Worm (Caenorhabditis elegans) whole organism, L3 larva: ENCODE measurements around the gene K06A9.1.

ENCODE experiments used
- R02D3.7 ChIP-seq: fragments of 150-350 bp; optimal IDR thresholded peaks from 2 replicates; lab custom pipeline; 2014; ENCODE audit warnings: missing biosample characterization, missing genetic modification characterization
- ZK546.5 ChIP-seq: sonication (generic microtip); optimal IDR thresholded peaks from 2 replicates; lab custom pipeline; 2017; ENCODE audit warnings: missing biosample characterization, missing genetic modification characterization
- aly-2 ChIP-seq: fragments of 150-350 bp; optimal IDR thresholded peaks from 2 replicates; lab custom pipeline; 2014; ENCODE audit warnings: missing biosample characterization, missing genetic modification characterization
- ceh-16 ChIP-seq: sonication (generic microtip); optimal IDR thresholded peaks from 2 replicates; lab custom pipeline; 2017; ENCODE audit warnings: missing biosample characterization, missing genetic modification characterization
- ceh-28 ChIP-seq: fragments of 150-350 bp; optimal IDR thresholded peaks from 2 replicates; lab custom pipeline; 2014; ENCODE audit warnings: missing biosample characterization, missing genetic modification reagents, missing genetic modification characterization
- ceh-9 ChIP-seq: sonication (generic microtip); optimal IDR thresholded peaks from 2 replicates; lab custom pipeline; 2018; ENCODE audit warnings: missing biosample characterization, missing genetic modification characterization
- daf-12 ChIP-seq: fragments of 150-350 bp; optimal IDR thresholded peaks from 2 replicates; lab custom pipeline; 2014; ENCODE audit warnings: missing biosample characterization, missing genetic modification reagents, missing genetic modification characterization
- egl-27 ChIP-seq: sonication (generic microtip); optimal IDR thresholded peaks from 4 replicates; lab custom pipeline; 2017; ENCODE audit warnings: missing biosample characterization, missing genetic modification reagents, missing genetic modification characterization
- egl-5 ChIP-seq: fragments of 150-350 bp; optimal IDR thresholded peaks from 2 replicates; lab custom pipeline; 2017; ENCODE audit warnings: missing biosample characterization, missing genetic modification reagents, missing genetic modification characterization, inconsistent platforms
- elt-1 ChIP-seq: fragments of 150-350 bp; optimal IDR thresholded peaks from 2 replicates; lab custom pipeline; 2014; ENCODE audit warnings: missing biosample characterization, missing genetic modification characterization
- elt-2 ChIP-seq: sonication (generic microtip); optimal IDR thresholded peaks from 2 replicates; lab custom pipeline; 2016; ENCODE audit warnings: missing genetic modification reagents, mild to moderate bottlenecking, missing genetic modification characterization, missing compliant biosample characterization
- elt-3 ChIP-seq, 3 experiments: fragments of 150-350 bp in 1 of 3; sonication (generic microtip) in 2 of 3; optimal IDR thresholded peaks; 2 replicates in 2 of 3; 4 replicates in 1 of 3; lab custom pipeline; 2014 to 2017; ENCODE audit warnings: missing biosample characterization in 3 of 3, missing genetic modification characterization in 3 of 3
- eor-1 ChIP-seq, 2 experiments: fragments of 150-350 bp; optimal IDR thresholded peaks; 2 replicates each; lab custom pipeline; 2014 to 2018; ENCODE audit warnings: missing biosample characterization in 2 of 2, missing genetic modification characterization in 2 of 2
- fkh-2 ChIP-seq: fragments of 150-350 bp; optimal IDR thresholded peaks from 2 replicates; lab custom pipeline; 2014; ENCODE audit warnings: missing biosample characterization, missing genetic modification reagents, missing genetic modification characterization
- fos-1 ChIP-seq: fragments of 150-350 bp; optimal IDR thresholded peaks from 2 replicates; lab custom pipeline; 2014; ENCODE audit warnings: missing biosample characterization, missing genetic modification characterization
- hmg-11 ChIP-seq: sonication (generic microtip); optimal IDR thresholded peaks from 2 replicates; lab custom pipeline; 2016; ENCODE audit warnings: missing genetic modification characterization, missing compliant biosample characterization
- jun-1 ChIP-seq: fragments of 150-350 bp; optimal IDR thresholded peaks from 2 replicates; lab custom pipeline; 2014; ENCODE audit warnings: missing biosample characterization, missing genetic modification reagents, missing genetic modification characterization
- lin-15B ChIP-seq: fragments of 150-350 bp; optimal IDR thresholded peaks from 2 replicates; lab custom pipeline; 2014; ENCODE audit warnings: missing biosample characterization, missing genetic modification characterization
- lin-39 ChIP-seq: fragments of 150-350 bp; optimal IDR thresholded peaks from 2 replicates; lab custom pipeline; 2018; ENCODE audit warnings: missing biosample characterization, missing genetic modification reagents, missing genetic modification characterization
- lsy-12 ChIP-seq: sonication (generic microtip); optimal IDR thresholded peaks from 2 replicates; lab custom pipeline; 2016; ENCODE audit warnings: mild to moderate bottlenecking, missing genetic modification characterization, missing compliant biosample characterization
- mdl-1 ChIP-seq: fragments of 150-350 bp; optimal IDR thresholded peaks from 2 replicates; lab custom pipeline; 2014; ENCODE audit warnings: missing biosample characterization, missing genetic modification characterization
- mml-1 ChIP-seq: fragments of 150-350 bp; sonication (generic microtip); optimal IDR thresholded peaks from 3 replicates; lab custom pipeline; 2014; ENCODE audit warnings: missing biosample characterization, missing genetic modification characterization
- nfya-1 ChIP-seq: sonication (generic microtip); optimal IDR thresholded peaks from 2 replicates; lab custom pipeline; 2017; ENCODE audit warnings: missing genetic modification characterization, mild to moderate bottlenecking, missing compliant biosample characterization, antibody characterized with exemption, moderate library complexity; ENCODE audit not compliant: insufficient read depth
- nhr-11 ChIP-seq: fragments of 150-350 bp; optimal IDR thresholded peaks from 2 replicates; lab custom pipeline; 2014; ENCODE audit warnings: missing biosample characterization, missing genetic modification characterization
- nhr-12 ChIP-seq: fragments of 150-350 bp; optimal IDR thresholded peaks from 2 replicates; lab custom pipeline; 2014; ENCODE audit warnings: missing biosample characterization, missing genetic modification characterization
- nhr-23 ChIP-seq: fragments of 150-350 bp; optimal IDR thresholded peaks from 2 replicates; lab custom pipeline; 2014; ENCODE audit warnings: missing biosample characterization, missing genetic modification reagents, missing genetic modification characterization
- nhr-237 ChIP-seq: fragments of 150-350 bp; optimal IDR thresholded peaks from 2 replicates; lab custom pipeline; 2014; ENCODE audit warnings: missing biosample characterization, missing genetic modification characterization
- nhr-25 ChIP-seq: sonication (generic microtip); optimal IDR thresholded peaks from 2 replicates; lab custom pipeline; 2017; ENCODE audit warnings: missing biosample characterization, missing genetic modification characterization
- nhr-28 ChIP-seq: fragments of 150-350 bp; optimal IDR thresholded peaks from 2 replicates; lab custom pipeline; 2014; ENCODE audit warnings: missing biosample characterization, missing genetic modification characterization
- nhr-43 ChIP-seq: sonication (generic microtip); optimal IDR thresholded peaks from 2 replicates; lab custom pipeline; 2016; ENCODE audit warnings: mild to moderate bottlenecking, missing genetic modification characterization, missing compliant biosample characterization; ENCODE audit not compliant: poor library complexity, severe bottlenecking
- nhr-67 ChIP-seq: fragments of 150-350 bp; optimal IDR thresholded peaks from 2 replicates; lab custom pipeline; 2014; ENCODE audit warnings: missing biosample characterization, missing genetic modification characterization
- nhr-76 ChIP-seq: fragments of 150-350 bp; sonication (generic microtip); optimal IDR thresholded peaks from 5 replicates; lab custom pipeline; 2014; ENCODE audit warnings: missing biosample characterization, missing genetic modification characterization
- nhr-77 ChIP-seq: fragments of 150-350 bp; optimal IDR thresholded peaks from 2 replicates; lab custom pipeline; 2014; ENCODE audit warnings: missing biosample characterization, missing genetic modification characterization
- pha-4 ChIP-seq: fragments of 150-350 bp; optimal IDR thresholded peaks from 2 replicates; lab custom pipeline; 2014; ENCODE audit warnings: missing biosample characterization, missing genetic modification reagents, missing genetic modification characterization
- pqm-1 ChIP-seq: fragments of 150-350 bp; optimal IDR thresholded peaks from 2 replicates; lab custom pipeline; 2017; ENCODE audit warnings: missing biosample characterization, missing genetic modification characterization, inconsistent platforms
- sea-2 ChIP-seq: fragments of 150-350 bp; sonication (generic microtip); optimal IDR thresholded peaks from 4 replicates; lab custom pipeline; 2014; ENCODE audit warnings: missing biosample characterization, missing genetic modification reagents, missing genetic modification characterization
- snpc-4 ChIP-seq: fragments of 150-350 bp; optimal IDR thresholded peaks from 2 replicates; lab custom pipeline; 2014; ENCODE audit warnings: missing biosample characterization, missing genetic modification characterization
- tbx-2 ChIP-seq: sonication (generic microtip); optimal IDR thresholded peaks from 2 replicates; lab custom pipeline; 2016; ENCODE audit warnings: mild to moderate bottlenecking, missing genetic modification characterization, missing compliant biosample characterization
- unc-39 ChIP-seq: sonication (generic microtip); optimal IDR thresholded peaks from 4 replicates; lab custom pipeline; 2017; ENCODE audit warnings: missing biosample characterization, missing genetic modification characterization
- unc-62 ChIP-seq: fragments of 150-350 bp; sonication (generic microtip); optimal IDR thresholded peaks from 4 replicates; lab custom pipeline; 2014; ENCODE audit warnings: missing biosample characterization, missing genetic modification reagents, missing genetic modification characterization
- ztf-11 ChIP-seq: fragments of 150-350 bp; optimal IDR thresholded peaks from 2 replicates; lab custom pipeline; 2014; ENCODE audit warnings: missing biosample characterization, missing genetic modification characterization

K06A9.1 gene

DNA sequence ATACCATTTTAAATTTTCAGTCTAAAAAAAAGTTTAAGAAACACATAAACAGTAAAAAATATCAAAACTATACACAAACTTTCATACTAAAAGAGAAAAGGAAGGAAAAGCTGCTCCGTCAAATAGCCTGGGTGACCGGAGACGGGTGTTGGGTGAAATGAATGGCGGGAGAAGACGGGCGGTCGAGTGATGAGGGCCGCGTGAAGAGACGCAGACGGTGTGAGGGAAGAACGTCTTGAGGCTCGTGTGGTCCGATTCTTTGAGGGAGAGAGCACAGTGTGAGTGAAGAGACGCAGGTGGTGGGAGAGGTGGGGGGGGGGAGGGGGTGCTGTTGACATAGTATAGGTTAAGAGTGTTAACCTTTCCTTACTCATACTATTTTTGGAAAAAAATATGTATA lies 18.3 kb upstream of the K06A9.1 start:
- TF ChIP-seq daf-12 (tag; lab: Kevin White, UChicago) (no peak), elt-1 (tag; lab: Kevin White, UChicago) (no peak), nhr-25 (tag; lab: Kevin White, UChicago) (no peak), ZK546.5 (tag; lab: Kevin White, UChicago) (no peak), sea-2 (GFP tag; lab: Kevin White, UChicago) (no peak), egl-27 (tag; lab: Kevin White, UChicago) (no peak), nhr-28 (no peak), ceh-28 (tag; lab: Kevin White, UChicago) (no peak), aly-2 (tag; lab: Kevin White, UChicago) (no peak), mdl-1 (tag; lab: Kevin White, UChicago) (no peak), pqm-1 (tag; lab: Kevin White, UChicago) (no peak), nhr-237 (tag; lab: Kevin White, UChicago) (no peak), nfya-1 (tag; lab: Kevin White, UChicago) (peak; percentile 55), fos-1 (tag; lab: Kevin White, UChicago) (no peak), hmg-11 (tag; lab: Kevin White, UChicago) (peak; percentile 53), elt-2 (no peak), snpc-4 (tag; lab: Kevin White, UChicago) (no peak), pha-4 (tag; lab: Kevin White, UChicago) (peak; percentile 27), lin-15B (tag; lab: Kevin White, UChicago) (no peak), fkh-2 (tag; lab: Kevin White, UChicago) (no peak), unc-39 (tag; lab: Kevin White, UChicago) (no peak), ceh-9 (no peak), nhr-76 (tag; lab: Kevin White, UChicago) (no peak), nhr-23 (tag; lab: Kevin White, UChicago) (no peak), elt-3 (tag; optimal IDR thresholded peaks at IDR 0.05; lab: Kevin White, UChicago) (no peak), mml-1 (tag; lab: Kevin White, UChicago) (no peak), lin-39 (tag; lab: Kevin White, UChicago) (peak; percentile 24), R02D3.7 (tag; lab: Kevin White, UChicago) (no peak), nhr-43 (tag; lab: Kevin White, UChicago) (no peak), jun-1 (no peak), eor-1 (tag; optimal IDR thresholded peaks at IDR 0.05; lab: Kevin White, UChicago) (no peak)

DNA sequence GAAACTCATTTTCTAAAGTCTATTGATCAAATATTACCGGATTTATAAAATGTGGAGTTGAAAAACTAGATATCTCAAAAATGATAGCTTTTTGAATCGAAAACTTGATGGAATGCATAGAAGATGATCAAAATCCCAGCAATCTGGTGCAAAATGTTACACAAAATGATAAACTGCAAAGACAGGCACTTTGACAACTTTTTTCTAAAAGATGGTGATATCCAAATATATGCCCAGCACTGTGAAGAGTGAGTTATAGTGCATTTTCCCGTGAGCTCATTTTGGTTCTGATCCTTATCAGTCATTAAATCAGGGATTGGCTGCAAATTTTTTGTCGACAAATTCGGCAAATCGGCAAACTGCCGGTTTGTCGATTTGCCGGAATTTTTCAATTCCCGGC lies 12.0 kb upstream of the K06A9.1 start, which contains the start of gene K06A9.3:
TSS of gene K06A9.3 (minus strand) at position 101 of the 400 bp plus-strand sequence.
- no peak for TF ChIP-seq egl-27 (tag; lab: Kevin White, UChicago)
- TF ChIP-seq egl-5 (tag; lab: Kevin White, UChicago): no peak
- no peak for TF ChIP-seq mml-1 (tag; lab: Kevin White, UChicago)
- no peak for TF ChIP-seq nhr-11
- TF ChIP-seq ceh-16 (tag; lab: Kevin White, UChicago): no peak
- no peak for TF ChIP-seq lin-39 (tag; lab: Kevin White, UChicago)
- TF ChIP-seq ceh-9: no peak
- no peak for TF ChIP-seq nhr-76 (tag; lab: Kevin White, UChicago)
- TF ChIP-seq fos-1 (tag; lab: Kevin White, UChicago): no peak
- TF ChIP-seq unc-62 (GFP tag; lab: Kevin White, UChicago): no peak
- no peak for TF ChIP-seq nhr-12 (tag; lab: Kevin White, UChicago)
- TF ChIP-seq sea-2 (GFP tag; lab: Kevin White, UChicago): no peak
- no peak for TF ChIP-seq elt-1 (tag; lab: Kevin White, UChicago)
- no peak for TF ChIP-seq nhr-25 (tag; lab: Kevin White, UChicago)
- TF ChIP-seq ZK546.5 (tag; lab: Kevin White, UChicago): no peak
- TF ChIP-seq nhr-237 (tag; lab: Kevin White, UChicago): no peak
- no peak for TF ChIP-seq nhr-23 (tag; lab: Kevin White, UChicago)
- no peak for TF ChIP-seq lsy-12 (tag; lab: Kevin White, UChicago)
- no peak for TF ChIP-seq tbx-2

DNA sequence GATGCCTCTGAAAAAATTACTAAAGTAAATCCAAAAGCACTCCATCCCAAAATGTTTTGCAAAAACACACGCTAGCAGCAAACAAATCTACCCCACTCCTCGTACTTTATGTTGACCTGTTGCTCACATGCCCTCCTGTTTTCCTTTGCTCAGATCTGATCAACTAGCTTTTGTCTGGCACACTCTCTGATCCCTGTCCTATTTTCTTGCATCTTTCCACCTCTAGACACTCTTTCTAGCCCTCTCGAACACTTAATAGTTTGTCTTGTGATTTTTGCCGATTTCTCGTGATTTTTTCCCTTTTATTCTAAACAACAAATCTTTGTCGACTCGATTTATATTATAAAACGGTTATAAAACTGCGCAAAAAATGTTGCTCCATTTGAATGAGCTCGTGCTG lies 11.2 kb upstream of the K06A9.1 start, which contains the start of gene K06A9.2:
TSS of gene K06A9.2 (plus strand) at position 229 of the 400 bp plus-strand sequence.
- no peak for TF ChIP-seq daf-12 (tag; lab: Kevin White, UChicago)
- TF ChIP-seq unc-39 (tag; lab: Kevin White, UChicago): no peak
- TF ChIP-seq nhr-237 (tag; lab: Kevin White, UChicago): no peak
- TF ChIP-seq ztf-11 (tag; lab: Kevin White, UChicago): no peak
- TF ChIP-seq aly-2 (tag; lab: Kevin White, UChicago): no peak
- TF ChIP-seq ZK546.5 (tag; lab: Kevin White, UChicago): no peak
- no peak for TF ChIP-seq mdl-1 (tag; lab: Kevin White, UChicago)
- no peak for TF ChIP-seq lsy-12 (tag; lab: Kevin White, UChicago)
- TF ChIP-seq elt-3 (tag; optimal IDR thresholded peaks at IDR 0.05; lab: Kevin White, UChicago): no peak
- no peak for TF ChIP-seq ceh-16 (tag; lab: Kevin White, UChicago)
- TF ChIP-seq pha-4 (tag; lab: Kevin White, UChicago): peak; percentile 83
- TF ChIP-seq tbx-2: no peak
- TF ChIP-seq nhr-77 (tag; lab: Kevin White, UChicago): no peak
- TF ChIP-seq nhr-11: peak; percentile 42
- TF ChIP-seq nfya-1 (tag; lab: Kevin White, UChicago): peak; percentile 29
- no peak for TF ChIP-seq fos-1 (tag; lab: Kevin White, UChicago)
- TF ChIP-seq nhr-67 (tag; lab: Kevin White, UChicago): no peak
- TF ChIP-seq unc-62 (GFP tag; lab: Kevin White, UChicago): no peak
- TF ChIP-seq nhr-23 (tag; lab: Kevin White, UChicago): no peak
- TF ChIP-seq elt-2: no peak
- TF ChIP-seq egl-5 (tag; lab: Kevin White, UChicago): no peak
- TF ChIP-seq nhr-12 (tag; lab: Kevin White, UChicago): no peak
- TF ChIP-seq ceh-9: no peak
